Worm (Caenorhabditis elegans) whole organism, L3 larva: ENCODE results near the gene col-9.

Experiments used
- ama-1 ChIP-seq: fragments of 150-350 bp; optimal IDR thresholded peaks from 2 replicates; lab custom pipeline; 2018
- ceh-82 ChIP-seq: fragments of 150-350 bp; optimal IDR thresholded peaks from 2 replicates; lab custom pipeline; 2014; ENCODE audit warnings: missing biosample characterization, missing genetic modification characterization
- fos-1 ChIP-seq: fragments of 150-350 bp; optimal IDR thresholded peaks from 2 replicates; lab custom pipeline; 2014; ENCODE audit warnings: missing biosample characterization, missing genetic modification characterization
- nhr-11 ChIP-seq: fragments of 150-350 bp; optimal IDR thresholded peaks from 2 replicates; lab custom pipeline; 2014; ENCODE audit warnings: missing biosample characterization, missing genetic modification characterization
- nhr-237 ChIP-seq: fragments of 150-350 bp; optimal IDR thresholded peaks from 2 replicates; lab custom pipeline; 2014; ENCODE audit warnings: missing biosample characterization, missing genetic modification characterization
- pha-4 ChIP-seq: fragments of 150-350 bp; optimal IDR thresholded peaks from 2 replicates; lab custom pipeline; 2014; ENCODE audit warnings: missing biosample characterization, missing genetic modification reagents, missing genetic modification characterization
- snpc-4 ChIP-seq: fragments of 150-350 bp; optimal IDR thresholded peaks from 2 replicates; lab custom pipeline; 2014; ENCODE audit warnings: missing biosample characterization, missing genetic modification characterization

- TF ChIP-seq nhr-11 (tag; lab: Kevin White, UChicago) (no peak), snpc-4 (tag; lab: Kevin White, UChicago) (no peak), fos-1 (no peak), ama-1 (lab: Kevin White, UChicago) (no peak), nhr-237 (tag; lab: Kevin White, UChicago) (no peak), ceh-82 (tag; lab: Kevin White, UChicago) (no peak), pha-4 (no peak)
These were observed 2.1 kb downstream of the col-9 start for ce11 chrX:13591953-13592352.
